Worm (Caenorhabditis elegans): ENCODE data around the gene ggtb-1.

Gene ggtb-1

DNA sequence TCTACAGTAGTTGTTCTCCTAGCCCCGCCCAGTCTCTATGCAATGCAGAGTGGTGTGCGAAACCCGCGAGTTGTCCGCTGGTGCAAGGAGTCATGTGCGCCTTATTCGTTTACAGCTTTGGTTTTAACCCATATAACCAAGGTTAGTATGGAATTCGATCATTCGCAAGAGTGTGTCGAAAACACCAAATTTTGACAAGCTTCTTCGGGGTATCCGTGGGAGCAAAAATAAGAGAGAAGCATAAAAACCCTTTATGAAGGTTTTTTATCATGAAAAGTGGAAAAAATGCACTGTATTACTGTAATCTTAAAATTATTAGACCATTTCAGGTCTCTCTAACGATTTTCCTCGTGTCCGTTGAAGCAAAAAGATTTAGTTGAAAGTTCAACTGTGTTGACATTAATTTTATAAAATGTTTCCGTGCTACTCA, 8.6 kb downstream of the ggtb-1 start (continued):
- TF ChIP-seq hmg-20 (GFP tag; IDR thresholded peaks at IDR 0.05) = 0 out of 2 replicates have a peak, but pooled peaks have one; percentile 47
- TF ChIP-seq unc-62 (GFP tag; optimal IDR thresholded peaks at IDR 0.05) = no peak
- TF ChIP-seq zfh-2 (GFP tag; conservative IDR thresholded peaks at IDR 0.05) = no peak
- TF ChIP-seq dpl-1 (GFP tag; optimal IDR thresholded peaks at IDR 0.05) = no peak
- TF ChIP-seq lin-35 (GFP tag; optimal IDR thresholded peaks at IDR 0.05) = no peak
- peak; percentile 94 for TF ChIP-seq hmg-1.2 (GFP tag; IDR thresholded peaks at IDR 0.05)
- TF ChIP-seq nhr-90 (tag; optimal IDR thresholded peaks at IDR 0.05) = no peak
- TF ChIP-seq lin-54 (GFP tag; optimal IDR thresholded peaks at IDR 0.05) = peak; percentile 63
- no peak for TF ChIP-seq efl-1 (GFP tag; optimal IDR thresholded peaks at IDR 0.05)
- no peak for TF ChIP-seq nfya-1 (tag; optimal IDR thresholded peaks at IDR 0.05; ENCODE audit: borderline replicate concordance, insufficient read depth)
- no peak for TF ChIP-seq akir-1 (GFP tag; optimal IDR thresholded peaks at IDR 0.05)
- TF ChIP-seq lag-1 (GFP tag; IDR thresholded peaks at IDR 0.05) = no peak
- peak; percentile 80 for TF ChIP-seq ekl-4 (GFP tag; IDR thresholded peaks at IDR 0.05)
- TF ChIP-seq nhr-120 (GFP tag; IDR thresholded peaks at IDR 0.05) = no peak
- no peak for TF ChIP-seq zim-3 (tag; optimal IDR thresholded peaks at IDR 0.05)
- peak; percentile 15 for TF ChIP-seq repo-1 (tag; optimal IDR thresholded peaks at IDR 0.05)

DNA sequence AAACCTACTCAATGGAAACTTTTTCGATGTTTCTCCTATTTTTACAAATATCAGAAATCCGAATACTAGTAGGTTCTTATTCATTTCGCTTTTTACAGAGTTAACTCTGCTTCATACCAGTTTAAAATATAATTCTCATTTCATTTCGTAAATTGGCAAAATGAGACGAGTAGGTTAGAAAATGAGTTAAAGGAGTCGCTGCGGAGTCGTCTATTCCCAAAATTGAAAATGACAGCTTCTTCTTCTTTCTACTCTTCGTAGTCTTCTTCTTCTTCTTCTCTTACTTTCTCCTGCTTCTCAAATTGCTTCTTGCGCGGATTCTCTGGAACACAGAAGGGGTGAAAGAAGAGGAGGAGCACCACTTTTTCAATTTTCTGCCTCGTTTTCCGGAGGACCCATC, 11.2 kb downstream of the ggtb-1 start, which contains the start of gene glr-2:
TSS of gene glr-2 (minus strand) at position 211 of the 400 bp plus-strand sequence.
- no peak for TF ChIP-seq gei-17 (GFP tag; optimal IDR thresholded peaks at IDR 0.05)
- no peak for TF ChIP-seq bed-1 (GFP tag; IDR thresholded peaks at IDR 0.05)
- TF ChIP-seq aptf-3 (GFP tag; IDR thresholded peaks at IDR 0.05) = no peak
- TF ChIP-seq lsl-1 (GFP tag; optimal IDR thresholded peaks at IDR 0.05) = no peak
- no peak for TF ChIP-seq lin-40 (tag; optimal IDR thresholded peaks at IDR 0.05)
- no peak for TF ChIP-seq chd-7 (tag; optimal IDR thresholded peaks at IDR 0.05)
- TF ChIP-seq F10E7.11 (tag; optimal IDR thresholded peaks at IDR 0.05) = no peak
- no peak for TF ChIP-seq let-526 (GFP tag; IDR thresholded peaks at IDR 0.05)
- TF ChIP-seq C06A6.2 (GFP tag; conservative IDR thresholded peaks at IDR 0.05) = no peak
- TF ChIP-seq ama-1 (optimal IDR thresholded peaks at IDR 0.05) = no peak
- no peak for TF ChIP-seq ama-1 (GFP tag; optimal IDR thresholded peaks at IDR 0.05)
- no peak for TF ChIP-seq ccch-3 (GFP tag; optimal IDR thresholded peaks at IDR 0.05)
- TF ChIP-seq madf-8 (GFP tag; conservative IDR thresholded peaks at IDR 0.05) = no peak
- TF ChIP-seq pha-4 (tag; optimal IDR thresholded peaks at IDR 0.05) = no peak
- no peak for TF ChIP-seq lag-1 (GFP tag; IDR thresholded peaks at IDR 0.05)
- no peak for TF ChIP-seq snpc-3.4 (tag; optimal IDR thresholded peaks at IDR 0.05)

- 0 out of 2 replicates have a peak, but pooled peaks have one; percentile 26 for TF ChIP-seq madf-3 (GFP tag; IDR thresholded peaks at IDR 0.05)
- no peak for TF ChIP-seq akir-1 (GFP tag; optimal IDR thresholded peaks at IDR 0.05)
Observed at ce11 chrIII:7146341-7146740, 12.8 kb downstream of the ggtb-1 start.

DNA sequence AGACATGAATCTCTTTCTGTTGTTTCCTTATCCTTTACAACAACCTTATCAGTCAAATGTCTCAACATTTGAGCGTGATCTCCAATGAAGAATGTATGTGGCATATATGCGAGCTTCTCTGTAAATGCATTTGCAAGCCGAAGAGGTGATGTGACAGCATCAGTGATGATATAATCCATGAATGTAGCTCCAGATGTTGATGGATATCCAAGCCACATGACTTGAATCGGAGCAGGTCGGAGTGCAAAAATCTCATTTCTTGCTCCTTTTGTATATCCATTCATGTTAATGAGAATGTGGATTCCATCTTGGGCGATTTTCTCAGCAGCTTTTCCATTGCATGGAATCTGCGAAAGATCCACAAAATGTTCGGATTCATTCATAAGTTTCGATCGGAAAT, 14.6 kb downstream of the ggtb-1 start:
- TF ChIP-seq unc-130 (GFP tag; optimal IDR thresholded peaks at IDR 0.05) = no peak
- TF ChIP-seq F22D6.2 (tag; optimal IDR thresholded peaks at IDR 0.05) = no peak
- no peak for TF ChIP-seq die-1 (tag; optimal IDR thresholded peaks at IDR 0.05)
- no peak for TF ChIP-seq ceh-100 (GFP tag; IDR thresholded peaks at IDR 0.05)
- no peak for TF ChIP-seq lir-1 (GFP tag; conservative IDR thresholded peaks at IDR 0.05)
- TF ChIP-seq ets-4 (GFP tag; optimal IDR thresholded peaks at IDR 0.05) = no peak
- no peak for TF ChIP-seq F33H1.4 (GFP tag; IDR thresholded peaks at IDR 0.05)
- TF ChIP-seq nhr-27 (tag; optimal IDR thresholded peaks at IDR 0.05) = no peak
- TF ChIP-seq pbrm-1 (GFP tag; IDR thresholded peaks at IDR 0.05) = no peak
- TF ChIP-seq snpc-3.4 (tag; optimal IDR thresholded peaks at IDR 0.05) = no peak
- TF ChIP-seq Y53G8AR.9 (GFP tag; conservative IDR thresholded peaks at IDR 0.05) = no peak
- TF ChIP-seq tbp1 (GFP tag; optimal IDR thresholded peaks at IDR 0.05) = no peak
- no peak for TF ChIP-seq hlh-12 (tag; optimal IDR thresholded peaks at IDR 0.05)
- TF ChIP-seq sptf-2 (GFP tag; optimal IDR thresholded peaks at IDR 0.05) = no peak
- TF ChIP-seq T26A5.8 (tag; optimal IDR thresholded peaks at IDR 0.05) = no peak
- TF ChIP-seq ama-1 (optimal IDR thresholded peaks at IDR 0.05) = no peak
- no peak for TF ChIP-seq ama-1 (GFP tag; optimal IDR thresholded peaks at IDR 0.05)
